Fruit fly (Drosophila melanogaster): ENCODE results near the gene Alg13.

The Alg13 gene

dm6 chr3R:29111795-29112194 is 26.6 kb downstream of the Alg13 start:
- no peak for TF ChIP-seq CG15011 (GFP tag; optimal IDR thresholded peaks at IDR 0.05)
- TF ChIP-seq ken (GFP tag; IDR thresholded peaks at IDR 0.05): no peak
- TF ChIP-seq stc (GFP tag; IDR thresholded peaks at IDR 0.05): no peak
- TF ChIP-seq cad (GFP tag; optimal IDR thresholded peaks at IDR 0.05): no peak
- TF ChIP-seq pum (GFP tag; optimal IDR thresholded peaks at IDR 0.05): no peak
- TF ChIP-seq sug (tag; optimal IDR thresholded peaks at IDR 0.05): peak; percentile 99
- no peak for TF ChIP-seq odd (GFP tag; optimal IDR thresholded peaks at IDR 0.05)
- no peak for TF ChIP-seq Spps (tag; optimal IDR thresholded peaks at IDR 0.05)
- 0 out of 2 replicates have a peak, but pooled peaks have one; percentile 20 for TF ChIP-seq sens-2 (GFP tag; IDR thresholded peaks at IDR 0.05)
- TF ChIP-seq nom (GFP tag; optimal IDR thresholded peaks at IDR 0.05): no peak
- peak; percentile 97 for TF ChIP-seq grn (GFP tag; optimal IDR thresholded peaks at IDR 0.05)
- peak; percentile 29 for TF ChIP-seq Jarid2 (GFP tag; optimal IDR thresholded peaks at IDR 0.05)
- no peak for TF ChIP-seq ERR (GFP tag; optimal IDR thresholded peaks at IDR 0.05)
- peak; percentile 1 for TF ChIP-seq HmgZ (tag; optimal IDR thresholded peaks at IDR 0.05)
- TF ChIP-seq CG18476 (GFP tag; optimal IDR thresholded peaks at IDR 0.05): no peak
- no peak for TF ChIP-seq trem (tag; optimal IDR thresholded peaks at IDR 0.05)
- peak; percentile 100 for TF ChIP-seq exex (tag; optimal IDR thresholded peaks at IDR 0.05)
- peak; percentile 98 for TF ChIP-seq Hey (tag; optimal IDR thresholded peaks at IDR 0.05)
- TF ChIP-seq mam (GFP tag; optimal IDR thresholded peaks at IDR 0.05): no peak
- TF ChIP-seq ci (GFP tag; IDR thresholded peaks at IDR 0.05): 0 out of 3 replicates have a peak, but pooled peaks have one; percentile 19
- TF ChIP-seq CG9437 (GFP tag; optimal IDR thresholded peaks at IDR 0.05): no peak
- TF ChIP-seq Lhr (GFP tag; optimal IDR thresholded peaks at IDR 0.05): no peak
- no peak for TF ChIP-seq CG3847 (GFP tag; IDR thresholded peaks at IDR 0.05)
- TF ChIP-seq gro (GFP tag; optimal IDR thresholded peaks at IDR 0.05): peak; percentile 88
- no peak for TF ChIP-seq Pdp1 (GFP tag; optimal IDR thresholded peaks at IDR 0.05)
- TF ChIP-seq otp (GFP tag; IDR thresholded peaks at IDR 0.05): 0 out of 3 replicates have a peak, but pooled peaks have one; percentile 22
- TF ChIP-seq nau (GFP tag; optimal IDR thresholded peaks at IDR 0.05): no peak
- TF ChIP-seq CG34376 (GFP tag; optimal IDR thresholded peaks at IDR 0.05): peak; percentile 70
- peak; percentile 74 for TF ChIP-seq CG18599 (GFP tag; optimal IDR thresholded peaks at IDR 0.05)
- TF ChIP-seq CG10543 (GFP tag; optimal IDR thresholded peaks at IDR 0.05): peak; percentile 38
- no peak for TF ChIP-seq CG31365 (tag; optimal IDR thresholded peaks at IDR 0.05)
- no peak for TF ChIP-seq onecut (GFP tag; IDR thresholded peaks at IDR 0.05)
- TF ChIP-seq CG8089 (GFP tag; optimal IDR thresholded peaks at IDR 0.05): no peak
- TF ChIP-seq Meics (GFP tag; optimal IDR thresholded peaks at IDR 0.05): no peak
- TF ChIP-seq CG11093 (GFP tag; IDR thresholded peaks at IDR 0.05): no peak
- TF ChIP-seq CG16815 (GFP tag; optimal IDR thresholded peaks at IDR 0.05): no peak
- peak; percentile 87; the same call in 1 of the 2 replicates for TF ChIP-seq GATAe (GFP tag; conservative IDR thresholded peaks at IDR 0.05)
- TF ChIP-seq Mad (GFP tag; optimal IDR thresholded peaks at IDR 0.05): no peak
- TF ChIP-seq Ptx1 (GFP tag; IDR thresholded peaks at IDR 0.05): no peak
- TF ChIP-seq vnd (GFP tag; IDR thresholded peaks at IDR 0.05; ENCODE audit: partially characterized antibody): 0 out of 3 replicates have a peak, but pooled peaks have one; percentile 48
- no peak for TF ChIP-seq Tbp (GFP tag; optimal IDR thresholded peaks at IDR 0.05)
- no peak for TF ChIP-seq vfl (GFP tag; optimal IDR thresholded peaks at IDR 0.05)
- TF ChIP-seq bsh (GFP tag; optimal IDR thresholded peaks at IDR 0.05): no peak
- TF ChIP-seq Vsx1 (GFP tag; optimal IDR thresholded peaks at IDR 0.05): peak; percentile 99
- no peak for TF ChIP-seq Mrtf (GFP tag; IDR thresholded peaks at IDR 0.05)
- TF ChIP-seq Awh (GFP tag; IDR thresholded peaks at IDR 0.05): no peak
- no peak for TF ChIP-seq CG31388 (GFP tag; optimal IDR thresholded peaks at IDR 0.05)
- TF ChIP-seq CG12219 (GFP tag; optimal IDR thresholded peaks at IDR 0.05): no peak
- TF ChIP-seq CG4730 (GFP tag; IDR thresholded peaks at IDR 0.05): no peak
- TF ChIP-seq lab (GFP tag; optimal IDR thresholded peaks at IDR 0.05): peak; percentile 90
- peak; percentile 97 for TF ChIP-seq mirr (GFP tag; optimal IDR thresholded peaks at IDR 0.05)
